Worm (Caenorhabditis elegans) whole organism, L2 larva: ENCODE measurements around the gene F25H9.2.
A peak's percentile ranks its signal among the peaks of the same experiment; 100 is the strongest.

ENCODE experiments used
- C34F6.9 ChIP-seq: fragments of 150-350 bp; optimal IDR thresholded peaks from 2 replicates; lab custom pipeline; 2014; ENCODE audit warnings: missing biosample characterization, missing genetic modification characterization
- F13H6.1 ChIP-seq: sonication (generic microtip); optimal IDR thresholded peaks from 2 replicates; lab custom pipeline; 2016; ENCODE audit warnings: missing genetic modification characterization, missing compliant biosample characterization
- R02D3.7 ChIP-seq: fragments of 150-350 bp; optimal IDR thresholded peaks from 2 replicates; lab custom pipeline; 2014; ENCODE audit warnings: missing biosample characterization, missing genetic modification characterization
- Y55F3AM.14 ChIP-seq: fragments of 200-800 bp; sonication (Bioruptor generic); optimal IDR thresholded peaks from 2 replicates; lab custom pipeline; 2018; ENCODE audit warnings: mild to moderate bottlenecking, missing genetic modification characterization, missing compliant biosample characterization
- aly-2 ChIP-seq: fragments of 150-350 bp; optimal IDR thresholded peaks from 2 replicates; lab custom pipeline; 2014; ENCODE audit warnings: missing biosample characterization, missing genetic modification characterization
- ama-1 ChIP-seq: fragments of 150-350 bp; optimal IDR thresholded peaks from 2 replicates; lab custom pipeline; 2018; ENCODE audit warnings: inconsistent platforms
- ceh-16 ChIP-seq: fragments of 150-350 bp; optimal IDR thresholded peaks from 2 replicates; lab custom pipeline; 2014; ENCODE audit warnings: missing biosample characterization, missing genetic modification characterization
- ceh-82 ChIP-seq: fragments of 150-350 bp; optimal IDR thresholded peaks from 2 replicates; lab custom pipeline; 2014; ENCODE audit warnings: missing biosample characterization, missing genetic modification characterization
- crh-2 ChIP-seq: sonication (generic microtip); optimal IDR thresholded peaks from 2 replicates; lab custom pipeline; 2017; ENCODE audit warnings: missing biosample characterization, missing genetic modification characterization
- dmd-4 ChIP-seq: sonication (generic microtip); optimal IDR thresholded peaks from 2 replicates; lab custom pipeline; 2017; ENCODE audit warnings: missing biosample characterization, missing genetic modification characterization
- fos-1 ChIP-seq: fragments of 150-350 bp; optimal IDR thresholded peaks from 2 replicates; lab custom pipeline; 2014; ENCODE audit warnings: missing biosample characterization, missing genetic modification characterization
- lin-13 ChIP-seq: fragments of 150-350 bp; optimal IDR thresholded peaks from 2 replicates; lab custom pipeline; 2014; ENCODE audit warnings: missing biosample characterization, missing genetic modification reagents, missing genetic modification characterization
- mbf-1 ChIP-seq: sonication (generic microtip); optimal IDR thresholded peaks from 2 replicates; lab custom pipeline; 2017; ENCODE audit warnings: missing biosample characterization, missing genetic modification characterization
- mdl-1 ChIP-seq, 2 experiments: fragments of 150-350 bp in 1 of 2; sonication (generic microtip) in 1 of 2; optimal IDR thresholded peaks; 2 replicates each; lab custom pipeline; 2017; ENCODE audit warnings: missing biosample characterization in 2 of 2, missing genetic modification characterization in 2 of 2
- nhr-11 ChIP-seq: fragments of 150-350 bp; optimal IDR thresholded peaks from 2 replicates; lab custom pipeline; 2014; ENCODE audit warnings: missing biosample characterization, missing genetic modification characterization
- nhr-12 ChIP-seq: fragments of 150-350 bp; optimal IDR thresholded peaks from 2 replicates; lab custom pipeline; 2014; ENCODE audit warnings: missing biosample characterization, missing genetic modification characterization
- nhr-129 ChIP-seq: fragments of 150-350 bp; optimal IDR thresholded peaks from 2 replicates; lab custom pipeline; 2014; ENCODE audit warnings: missing biosample characterization, missing genetic modification characterization
- nhr-21 ChIP-seq: fragments of 150-350 bp; optimal IDR thresholded peaks from 2 replicates; lab custom pipeline; 2014; ENCODE audit warnings: missing biosample characterization, missing genetic modification characterization
- nhr-237 ChIP-seq: fragments of 150-350 bp; optimal IDR thresholded peaks from 2 replicates; lab custom pipeline; 2014; ENCODE audit warnings: missing biosample characterization, missing genetic modification characterization
- nhr-25 ChIP-seq: fragments of 150-350 bp; sonication (generic microtip); optimal IDR thresholded peaks from 3 replicates; lab custom pipeline; 2014; ENCODE audit warnings: missing biosample characterization, missing genetic modification characterization
- nhr-77 ChIP-seq: fragments of 150-350 bp; optimal IDR thresholded peaks from 2 replicates; lab custom pipeline; 2014; ENCODE audit warnings: missing biosample characterization, missing genetic modification characterization
- peb-1 ChIP-seq: fragments of 150-350 bp; optimal IDR thresholded peaks from 2 replicates; lab custom pipeline; 2014; ENCODE audit warnings: missing biosample characterization, missing genetic modification characterization
- sem-4 ChIP-seq: fragments of 150-350 bp; optimal IDR thresholded peaks from 2 replicates; lab custom pipeline; 2014; ENCODE audit warnings: missing biosample characterization, missing genetic modification reagents, missing genetic modification characterization
- skn-1 ChIP-seq: sonication (generic microtip); optimal IDR thresholded peaks from 2 replicates; lab custom pipeline; 2017; ENCODE audit warnings: missing biosample characterization, missing genetic modification characterization
- sma-9 ChIP-seq, 2 experiments: fragments of 150-350 bp in 1 of 2; sonication (generic microtip) in 1 of 2; optimal IDR thresholded peaks; 2 replicates each; lab custom pipeline; 2014 to 2016; ENCODE audit warnings: missing genetic modification characterization in 2 of 2, mild to moderate bottlenecking in 1 of 2, missing biosample characterization in 1 of 2, missing compliant biosample characterization in 1 of 2, missing genetic modification reagents in 1 of 2, moderate library complexity in 1 of 2
- unc-39 ChIP-seq: fragments of 150-350 bp; optimal IDR thresholded peaks from 2 replicates; lab custom pipeline; 2014; ENCODE audit warnings: missing biosample characterization, missing genetic modification characterization
- unc-55 ChIP-seq: fragments of 150-350 bp; sonication (generic microtip); optimal IDR thresholded peaks from 3 replicates; lab custom pipeline; 2014; ENCODE audit warnings: missing biosample characterization, missing genetic modification reagents, missing genetic modification characterization
- unc-62 ChIP-seq: fragments of 150-350 bp; optimal IDR thresholded peaks from 2 replicates; lab custom pipeline; 2014; ENCODE audit warnings: missing biosample characterization, missing genetic modification reagents, missing genetic modification characterization
- zag-1 ChIP-seq: fragments of 150-350 bp; optimal IDR thresholded peaks from 2 replicates; lab custom pipeline; 2014; ENCODE audit warnings: missing biosample characterization, missing genetic modification characterization
- ztf-1 ChIP-seq: fragments of 200-800 bp; sonication (Bioruptor generic); conservative IDR thresholded peaks from 2 replicates; pipeline ENCODE4 v1.3.6; 2022; ENCODE audit warnings: missing genetic modification characterization, missing compliant biosample characterization
- ztf-11 ChIP-seq: sonication (generic microtip); optimal IDR thresholded peaks from 2 replicates; lab custom pipeline; 2017; ENCODE audit warnings: missing biosample characterization, missing genetic modification characterization
- ztf-4 ChIP-seq: fragments of 150-350 bp; optimal IDR thresholded peaks from 2 replicates; lab custom pipeline; 2014; ENCODE audit warnings: missing biosample characterization, missing genetic modification characterization

Gene F25H9.2

DNA sequence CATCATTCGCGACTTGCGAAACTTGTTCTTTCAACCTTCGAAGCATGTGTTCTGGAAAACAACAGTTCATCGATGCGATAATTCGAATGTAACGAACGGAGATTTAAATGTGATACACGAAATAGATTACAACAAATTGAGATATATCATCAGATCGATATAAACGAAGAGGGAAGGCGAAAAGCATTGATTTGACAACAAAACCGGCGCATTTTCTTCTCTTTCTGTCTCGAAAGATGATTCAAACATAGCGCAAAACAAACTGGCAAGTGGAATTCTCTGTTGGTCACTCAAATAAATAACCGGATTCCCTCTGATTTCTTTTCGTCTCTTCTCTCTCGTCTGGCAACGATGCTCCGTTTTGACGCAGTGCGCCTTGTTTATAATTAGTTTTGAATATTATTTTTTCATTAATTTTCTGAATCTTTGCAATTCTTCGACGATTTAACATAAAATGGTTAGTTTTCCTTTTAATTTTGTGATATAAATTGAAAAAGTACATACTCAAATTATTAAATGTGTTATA lies 39.5 kb downstream of the F25H9.2 start, which contains the start of the genes eea-1 and gut-2 (continued):
- TF ChIP-seq sma-9 (GFP tag; optimal IDR thresholded peaks at IDR 0.05; lab: Kevin White, UChicago) (peak; percentile 76), sma-9 (tag; optimal IDR thresholded peaks at IDR 0.05; lab: Kevin White, UChicago) (no peak), ceh-16 (no peak), ztf-11 (tag; lab: Kevin White, UChicago) (no peak), F13H6.1 (tag; lab: Kevin White, UChicago) (peak; percentile 81), peb-1 (tag; lab: Kevin White, UChicago) (no peak), crh-2 (peak; percentile 61), nhr-129 (tag; lab: Kevin White, UChicago) (peak; percentile 56), nhr-12 (no peak), skn-1 (tag; lab: Kevin White, UChicago) (no peak), fos-1 (tag; lab: Kevin White, UChicago) (peak; percentile 56), unc-62 (GFP tag; lab: Kevin White, UChicago) (no peak), zag-1 (no peak), C34F6.9 (tag; lab: Kevin White, UChicago) (peak; percentile 86), nhr-21 (peak; percentile 72), nhr-11 (tag; lab: Kevin White, UChicago) (no peak)
- TF ChIP-seq, all 48 proteins: peak for 18

DNA sequence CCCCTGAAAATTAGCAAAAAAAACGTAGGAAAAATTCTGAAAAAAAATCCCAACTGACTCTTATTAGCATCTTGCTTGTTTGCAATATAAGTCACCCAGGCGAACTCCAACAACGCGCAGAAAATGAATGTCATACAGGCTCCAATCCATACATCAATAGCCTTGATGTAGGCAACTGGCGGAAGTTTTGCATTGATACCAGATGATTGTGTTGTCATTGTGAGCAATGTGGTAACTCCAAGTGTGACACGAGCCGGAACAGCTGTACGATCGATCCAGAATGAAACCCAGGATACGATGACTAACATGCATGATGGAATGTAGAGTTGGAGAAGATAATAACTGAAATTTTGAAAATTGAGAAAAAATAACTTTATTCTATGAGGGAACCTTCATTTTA lies 41.3 kb downstream of the F25H9.2 start:
- TF ChIP-seq Y55F3AM.14: no peak
- TF ChIP-seq lin-13: no peak
- no peak for TF ChIP-seq unc-62 (GFP tag; lab: Kevin White, UChicago)
- no peak for TF ChIP-seq nhr-77 (tag; lab: Kevin White, UChicago)
- no peak for TF ChIP-seq fos-1 (tag; lab: Kevin White, UChicago)
- no peak for TF ChIP-seq nhr-25 (tag; lab: Kevin White, UChicago)
- no peak for TF ChIP-seq sma-9 (GFP tag; optimal IDR thresholded peaks at IDR 0.05; lab: Kevin White, UChicago)
- TF ChIP-seq sma-9 (tag; optimal IDR thresholded peaks at IDR 0.05; lab: Kevin White, UChicago): no peak
- TF ChIP-seq nhr-12: no peak
- no peak for TF ChIP-seq zag-1
- TF ChIP-seq crh-2: no peak
- TF ChIP-seq nhr-11 (tag; lab: Kevin White, UChicago): no peak
- no peak for TF ChIP-seq dmd-4
- no peak for TF ChIP-seq aly-2 (tag; lab: Kevin White, UChicago)
- no peak for TF ChIP-seq unc-55 (GFP tag; lab: Kevin White, UChicago)
- no peak for TF ChIP-seq ztf-4 (tag; lab: Kevin White, UChicago)
- TF ChIP-seq ztf-1 (GFP tag; lab: Robert Waterston, UW): no peak

DNA sequence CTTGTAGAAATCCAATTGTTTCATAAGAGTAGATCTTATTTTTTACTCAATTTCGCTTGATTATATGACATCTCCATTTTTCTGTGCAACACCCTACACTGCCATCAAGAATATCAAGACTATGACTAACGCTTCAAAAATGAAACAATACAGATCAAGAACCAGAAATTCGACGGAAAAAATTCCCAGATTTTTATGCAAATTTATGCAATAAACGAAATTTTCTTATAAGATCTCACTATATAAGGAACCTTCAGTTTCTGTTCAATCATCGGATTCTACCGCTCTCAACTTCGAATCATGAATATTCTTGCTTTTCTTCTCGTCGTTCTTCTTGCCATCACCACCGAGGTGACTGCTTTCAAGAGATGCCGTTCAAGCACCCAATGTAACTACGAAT lies 48.4 kb downstream of the F25H9.2 start, which contains the start of gene R11G10.4:
Gene R11G10.4, plus strand, starts transcription at position 301 of the 400 bp plus-strand sequence.
- no peak for TF ChIP-seq nhr-237 (tag; lab: Kevin White, UChicago)
- no peak for TF ChIP-seq ceh-82 (tag; lab: Kevin White, UChicago)
- TF ChIP-seq mbf-1 (tag; lab: Kevin White, UChicago): no peak
- no peak for TF ChIP-seq aly-2 (tag; lab: Kevin White, UChicago)
- no peak for TF ChIP-seq sma-9 (GFP tag; optimal IDR thresholded peaks at IDR 0.05; lab: Kevin White, UChicago)
- TF ChIP-seq sma-9 (tag; optimal IDR thresholded peaks at IDR 0.05; lab: Kevin White, UChicago): no peak
- no peak for TF ChIP-seq R02D3.7 (tag; lab: Kevin White, UChicago)
- TF ChIP-seq mdl-1 (tag; optimal IDR thresholded peaks at IDR 0.05; lab: Kevin White, UChicago): no peak
- TF ChIP-seq unc-62 (GFP tag; lab: Kevin White, UChicago): no peak
- no peak for TF ChIP-seq ztf-1 (GFP tag; lab: Robert Waterston, UW)
- no peak for TF ChIP-seq ama-1 (lab: Kevin White, UChicago)
- TF ChIP-seq unc-39: no peak
- TF ChIP-seq nhr-25 (tag; lab: Kevin White, UChicago): no peak
- TF ChIP-seq sem-4: no peak
- TF ChIP-seq Y55F3AM.14: no peak
- TF ChIP-seq nhr-129 (tag; lab: Kevin White, UChicago): no peak
